Fruit fly (Drosophila melanogaster) whole organism, embryonic: Measurements from ENCODE around the gene CG13670.

Source experiments
- Ada2b ChIP-seq: fragments of 200-800 bp; sonication (Bioruptor generic); IDR thresholded peaks from 2 replicates; pipeline ENCODE4 v1.3.6; 2022; ENCODE audit warnings: missing biosample characterization, missing genetic modification characterization
- CG10321 ChIP-seq: fragments of 200-800 bp; sonication (Bioruptor generic); IDR thresholded peaks from 2 replicates; pipeline ENCODE4 v1.3.6; 2022; ENCODE audit warnings: missing biosample characterization, missing genetic modification characterization
- CG10654 ChIP-seq: fragments of 200-800 bp; sonication (Bioruptor generic); optimal IDR thresholded peaks from 2 replicates; lab custom pipeline; 2016; ENCODE audit warnings: missing biosample characterization, missing genetic modification characterization
- CG12659 ChIP-seq: fragments of 200-800 bp; sonication (Bioruptor generic); optimal IDR thresholded peaks from 3 replicates; lab custom pipeline; 2017; ENCODE audit warnings: mild to moderate bottlenecking, missing biosample characterization, missing genetic modification reagents, missing genetic modification characterization
- CG12769 ChIP-seq: fragments of 200-800 bp; sonication (Bioruptor generic); optimal IDR thresholded peaks from 2 replicates; lab custom pipeline; 2019; ENCODE audit warnings: missing biosample characterization, mild to moderate bottlenecking, missing genetic modification characterization, moderate library complexity
- CG17328 ChIP-seq: fragments of 200-800 bp; sonication (Bioruptor generic); IDR thresholded peaks from 2 replicates; pipeline ENCODE4 v1.3.6; 2022; ENCODE audit warnings: missing biosample characterization, missing genetic modification characterization
- CG17359 ChIP-seq: fragments of 200-800 bp; sonication (Bioruptor generic); optimal IDR thresholded peaks from 3 replicates; lab custom pipeline; 2018; ENCODE audit warnings: missing biosample characterization, mild to moderate bottlenecking, missing genetic modification characterization, moderate library complexity
- CG18619 ChIP-seq: fragments of 200-800 bp; sonication (Bioruptor generic); optimal IDR thresholded peaks from 3 replicates; lab custom pipeline; 2017; ENCODE audit warnings: missing biosample characterization, mild to moderate bottlenecking, missing genetic modification characterization
- CG2199 ChIP-seq: fragments of 200-800 bp; sonication (Bioruptor generic); IDR thresholded peaks from 3 replicates; pipeline ENCODE4 v1.3.6; 2022; ENCODE audit warnings: missing biosample characterization, missing genetic modification characterization
- CG2202 ChIP-seq: fragments of 200-800 bp; sonication (Bioruptor generic); optimal IDR thresholded peaks from 2 replicates; lab custom pipeline; 2018; ENCODE audit warnings: missing biosample characterization, mild to moderate bottlenecking, missing genetic modification characterization
- CG32772 ChIP-seq: fragments of 200-800 bp; sonication (Bioruptor generic); IDR thresholded peaks from 2 replicates; pipeline ENCODE4 v1.3.6; 2022; ENCODE audit warnings: missing biosample characterization, missing genetic modification characterization
- CG4617 ChIP-seq: fragments of 200-800 bp; sonication (Bioruptor generic); optimal IDR thresholded peaks from 3 replicates; lab custom pipeline; 2016; ENCODE audit warnings: missing biosample characterization, missing genetic modification characterization, borderline replicate concordance
- CG4730 ChIP-seq: fragments of 200-800 bp; sonication (Bioruptor generic); IDR thresholded peaks from 2 replicates; pipeline ENCODE4 v1.3.6; 2022; ENCODE audit warnings: missing biosample characterization, missing genetic modification characterization
- CG6272 ChIP-seq: fragments of 200-800 bp; sonication (Bioruptor generic); IDR thresholded peaks from 2 replicates; pipeline ENCODE4 v1.3.6; 2022; ENCODE audit warnings: missing biosample characterization, missing genetic modification characterization
- CG6683 ChIP-seq: fragments of 200-800 bp; sonication (Bioruptor generic); optimal IDR thresholded peaks from 2 replicates; lab custom pipeline; 2017; ENCODE audit warnings: missing biosample characterization, mild to moderate bottlenecking, missing genetic modification characterization, missing genetic modification reagents
- CG9215 ChIP-seq: fragments of 200-800 bp; sonication (Bioruptor generic); IDR thresholded peaks from 2 replicates; pipeline ENCODE4 v1.3.6; 2022; ENCODE audit warnings: missing biosample characterization, missing genetic modification characterization
- D19B ChIP-seq: fragments of 200-800 bp; sonication (Bioruptor generic); optimal IDR thresholded peaks from 2 replicates; lab custom pipeline; 2017; ENCODE audit warnings: missing biosample characterization, mild to moderate bottlenecking, missing genetic modification characterization
- E2f2 ChIP-seq: fragments of 200-800 bp; sonication (Bioruptor generic); IDR thresholded peaks from 2 replicates; pipeline ENCODE4 v1.3.6; 2022; ENCODE audit warnings: missing biosample characterization, missing genetic modification characterization
- GATAe ChIP-seq: fragments of 200-800 bp; sonication (Bioruptor generic); conservative IDR thresholded peaks from 2 replicates; pipeline ENCODE4 v1.3.6; 2022; ENCODE audit warnings: missing biosample characterization, missing genetic modification characterization
- HHEX ChIP-seq: fragments of 200-800 bp; sonication (Bioruptor generic); optimal IDR thresholded peaks from 3 replicates; lab custom pipeline; 2017; ENCODE audit warnings: missing biosample characterization, mild to moderate bottlenecking, missing genetic modification characterization, missing genetic modification reagents
- HLHmδ ChIP-seq: fragments of 200-800 bp; sonication (Bioruptor generic); optimal IDR thresholded peaks from 2 replicates; lab custom pipeline; 2018; ENCODE audit warnings: missing biosample characterization, mild to moderate bottlenecking, missing genetic modification characterization, moderate library complexity
- Hmr ChIP-seq: fragments of 200-800 bp; sonication (Bioruptor generic); optimal IDR thresholded peaks from 3 replicates; lab custom pipeline; 2017; ENCODE audit warnings: mild to moderate bottlenecking, missing biosample characterization, missing genetic modification reagents, missing genetic modification characterization
- Hr51 ChIP-seq, 2 experiments: fragments of 200-800 bp; sonication (Bioruptor generic); optimal IDR thresholded peaks; 2 replicates in 1 of 2; 3 replicates in 1 of 2; lab custom pipeline; 2016 to 2018; ENCODE audit warnings: missing biosample characterization in 2 of 2, missing genetic modification characterization in 2 of 2, mild to moderate bottlenecking in 1 of 2, moderate library complexity in 1 of 2
- Mes4 ChIP-seq: fragments of 200-800 bp; sonication (Bioruptor generic); optimal IDR thresholded peaks from 2 replicates; lab custom pipeline; 2016; ENCODE audit warnings: missing biosample characterization, missing genetic modification characterization
- NC2α ChIP-seq: fragments of 200-800 bp; sonication (Bioruptor generic); optimal IDR thresholded peaks from 2 replicates; lab custom pipeline; 2016; ENCODE audit warnings: missing biosample characterization, missing genetic modification characterization
- NK7.1 ChIP-seq: fragments of 200-800 bp; sonication (Bioruptor generic); optimal IDR thresholded peaks from 3 replicates; lab custom pipeline; 2016; ENCODE audit warnings: missing biosample characterization, missing genetic modification characterization
- Nf-YB ChIP-seq: fragments of 200-800 bp; sonication (Bioruptor generic); optimal IDR thresholded peaks from 3 replicates; lab custom pipeline; 2019; ENCODE audit warnings: missing biosample characterization, mild to moderate bottlenecking, missing genetic modification characterization, moderate library complexity
- Oaz ChIP-seq: fragments of 200-800 bp; sonication (Bioruptor generic); IDR thresholded peaks from 2 replicates; pipeline ENCODE4 v1.3.6; 2022; ENCODE audit warnings: missing biosample characterization, missing genetic modification characterization
- PHDP ChIP-seq: fragments of 200-800 bp; sonication (Bioruptor generic); optimal IDR thresholded peaks from 3 replicates; lab custom pipeline; 2018; ENCODE audit warnings: missing biosample characterization, mild to moderate bottlenecking, missing genetic modification characterization, moderate library complexity
- Ptx1 ChIP-seq: fragments of 200-800 bp; sonication (Bioruptor generic); IDR thresholded peaks from 2 replicates; pipeline ENCODE4 v1.3.6; 2022; ENCODE audit warnings: missing biosample characterization, missing genetic modification characterization
- Rx ChIP-seq: fragments of 200-800 bp; sonication (Bioruptor generic); IDR thresholded peaks from 2 replicates; pipeline ENCODE4 v1.3.6; 2022; ENCODE audit warnings: missing biosample characterization, missing genetic modification characterization
- Usf ChIP-seq: fragments of 200-800 bp; sonication (Bioruptor generic); optimal IDR thresholded peaks from 2 replicates; lab custom pipeline; 2017; ENCODE audit warnings: missing genotype, missing biosample characterization, missing genetic modification characterization
- az2 ChIP-seq: fragments of 200-800 bp; sonication (Bioruptor generic); optimal IDR thresholded peaks from 3 replicates; lab custom pipeline; 2016; ENCODE audit warnings: missing biosample characterization, missing genetic modification characterization
- crc ChIP-seq: fragments of 200-800 bp; sonication (Bioruptor generic); optimal IDR thresholded peaks from 2 replicates; lab custom pipeline; 2016; ENCODE audit warnings: missing biosample characterization, missing genetic modification characterization
- eyg ChIP-seq: fragments of 200-800 bp; sonication (Bioruptor generic); optimal IDR thresholded peaks from 3 replicates; lab custom pipeline; 2016; ENCODE audit warnings: missing biosample characterization, missing genetic modification characterization
- fu2 ChIP-seq: fragments of 200-800 bp; sonication (Bioruptor generic); optimal IDR thresholded peaks from 2 replicates; lab custom pipeline; 2016; ENCODE audit warnings: missing biosample characterization, missing genetic modification characterization
- gce ChIP-seq: fragments of 200-800 bp; sonication (Bioruptor generic); IDR thresholded peaks from 3 replicates; pipeline ENCODE4 v1.3.6; 2022; ENCODE audit warnings: missing biosample characterization, missing genetic modification characterization
- gt ChIP-seq: fragments of 200-800 bp; sonication (Bioruptor generic); IDR thresholded peaks from 2 replicates; pipeline ENCODE4 v1.3.6; 2022; ENCODE audit warnings: missing biosample characterization, missing genetic modification characterization
- kah ChIP-seq: fragments of 200-800 bp; sonication (Bioruptor generic); optimal IDR thresholded peaks from 2 replicates; lab custom pipeline; 2018; ENCODE audit warnings: missing biosample characterization, mild to moderate bottlenecking, missing genetic modification characterization
- klu ChIP-seq: fragments of 200-800 bp; sonication (Bioruptor generic); IDR thresholded peaks from 2 replicates; pipeline ENCODE4 v1.3.6; 2022; ENCODE audit warnings: missing biosample characterization, missing genetic modification characterization
- knrl ChIP-seq: fragments of 200-800 bp; sonication (Bioruptor generic); IDR thresholded peaks from 3 replicates; pipeline ENCODE4 v1.3.6; 2022; ENCODE audit warnings: missing biosample characterization, missing genetic modification characterization; ENCODE audit not compliant: partially characterized antibody
- maf-S ChIP-seq: fragments of 200-800 bp; sonication (Bioruptor generic); optimal IDR thresholded peaks from 2 replicates; lab custom pipeline; 2016; ENCODE audit warnings: missing biosample characterization, missing genetic modification characterization
- nerfin-1 ChIP-seq: fragments of 200-800 bp; sonication (Bioruptor generic); optimal IDR thresholded peaks from 3 replicates; lab custom pipeline; 2019; ENCODE audit warnings: missing biosample characterization, mild to moderate bottlenecking, missing genetic modification characterization, moderate library complexity
- pan ChIP-seq, 4 experiments: fragments of >200 bp in 3 of 4; fragments of 200-800 bp in 1 of 4; sonication (Bioruptor generic) in 1 of 4; optimal IDR thresholded peaks in 3 of 4; IDR thresholded peaks in 1 of 4; 2 replicates each; pipeline versions ENCODE4 v1.3.6 to Lab custom; 2017 to 2022; ENCODE audit warnings: missing biosample characterization in 2 of 4, missing genetic modification characterization in 2 of 4, mixed read lengths in 1 of 4
- pnt ChIP-seq: fragments of 200-800 bp; sonication (Bioruptor generic); optimal IDR thresholded peaks from 3 replicates; lab custom pipeline; 2016; ENCODE audit warnings: missing biosample characterization, missing genetic modification characterization
- pros ChIP-seq: fragments of 200-800 bp; sonication (Bioruptor generic); optimal IDR thresholded peaks from 3 replicates; lab custom pipeline; 2019; ENCODE audit warnings: missing biosample characterization, mild to moderate bottlenecking, missing genetic modification characterization, moderate library complexity
- tna ChIP-seq: fragments of 200-800 bp; sonication (Bioruptor generic); IDR thresholded peaks from 2 replicates; pipeline ENCODE4 v1.3.6; 2022; ENCODE audit warnings: missing biosample characterization, missing genetic modification characterization; ENCODE audit not compliant: partially characterized antibody
- trh ChIP-seq: fragments of 200-800 bp; sonication (Bioruptor generic); optimal IDR thresholded peaks from 2 replicates; lab custom pipeline; 2016; ENCODE audit warnings: missing biosample characterization, missing genetic modification characterization
- usp ChIP-seq: fragments of >200 bp; optimal IDR thresholded peaks from 2 replicates; lab custom pipeline; 2017; ENCODE audit warnings: missing biosample characterization, missing genetic modification characterization

CG13670 gene

DNA sequence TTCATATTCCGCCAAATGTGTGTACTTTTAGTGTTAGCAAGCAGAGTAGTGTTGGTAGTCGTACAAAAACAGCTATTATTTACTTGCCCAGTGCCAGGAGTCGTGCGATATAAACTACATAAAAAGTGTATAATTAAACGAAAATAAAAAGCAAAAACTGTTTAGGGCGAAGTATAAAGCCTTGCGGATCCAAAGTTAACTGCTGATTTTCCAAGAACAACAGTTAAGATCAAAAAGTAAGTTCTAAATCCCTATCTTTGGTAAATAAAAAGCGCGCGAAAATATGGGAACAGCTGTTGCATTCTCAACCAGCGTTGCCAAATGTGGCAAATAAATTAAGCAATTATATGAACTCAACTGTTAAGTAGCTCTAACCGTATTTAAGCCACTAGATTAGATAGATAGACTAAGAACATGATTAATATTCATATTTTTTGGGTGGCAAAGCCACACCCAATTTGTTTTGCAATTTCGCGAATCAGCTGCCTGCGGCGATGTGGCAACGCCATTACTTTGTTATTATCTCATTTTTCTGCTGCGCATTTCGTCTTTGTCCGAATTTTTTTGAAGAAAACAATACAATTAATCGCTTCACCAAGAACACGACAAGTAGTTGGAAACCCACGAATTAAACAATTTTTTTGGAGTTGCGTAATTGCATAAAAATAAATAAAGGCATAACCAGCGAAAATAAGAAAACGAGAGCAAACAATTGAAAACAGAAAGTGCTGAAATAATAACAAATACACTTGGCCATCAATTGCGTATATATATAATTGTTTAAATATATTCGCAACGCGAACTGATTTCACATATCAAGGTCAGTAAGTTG lies 19.9 kb downstream of the CG13670 start, which contains the start of the genes Prim1 and CG7083 (continued):
- TF ChIP-seq D19B: no peak
- no peak for TF ChIP-seq pan (optimal IDR thresholded peaks at IDR 0.05; lab: Kevin White, UChicago)
- peak in 1 of 2 experiments; percentile 64 for TF ChIP-seq pan (GFP tag; optimal IDR thresholded peaks at IDR 0.05 in 1 of 2, IDR thresholded peaks at IDR 0.05 in 1 of 2)
- no peak for TF ChIP-seq pros (GFP tag; lab: Kevin White, UChicago)
- peak; percentile 57 for TF ChIP-seq PHDP
- no peak for TF ChIP-seq tna (GFP tag; lab: Robert Waterston, UW)
- TF ChIP-seq usp (GFP tag; lab: Kevin White, UChicago): no peak
- no peak for TF ChIP-seq CG10321 (GFP tag; lab: Robert Waterston, UW)
- no peak for TF ChIP-seq klu (GFP tag; lab: Robert Waterston, UW)
- peak; percentile 46 for TF ChIP-seq nerfin-1 (tag; lab: Kevin White, UChicago)
- peak; percentile 33 for TF ChIP-seq pnt (GFP tag; lab: Kevin White, UChicago)
- peak; percentile 84 for TF ChIP-seq CG4617 (GFP tag; lab: Kevin White, UChicago)
- TF ChIP-seq Rx (GFP tag; lab: Robert Waterston, UW): no peak
- TF ChIP-seq kah: no peak
- peak; percentile 43; the same call in 1 of the 2 replicates for TF ChIP-seq Ptx1 (GFP tag; lab: Robert Waterston, UW)
- TF ChIP-seq az2: peak; percentile 63
- no peak for TF ChIP-seq Usf (GFP tag; lab: Kevin White, UChicago)
- no peak for TF ChIP-seq Oaz (GFP tag; lab: Robert Waterston, UW)
- no peak for TF ChIP-seq CG2199 (GFP tag; lab: Robert Waterston, UW)
- peak; percentile 49 for TF ChIP-seq eyg (GFP tag; lab: Kevin White, UChicago)
- TF ChIP-seq HHEX (GFP tag; lab: Kevin White, UChicago): peak; percentile 20
- TF ChIP-seq trh (GFP tag; lab: Kevin White, UChicago): no peak
- TF ChIP-seq Hmr (GFP tag; lab: Kevin White, UChicago): peak; percentile 54
- TF ChIP-seq CG17359 (tag; lab: Kevin White, UChicago): peak; percentile 26
- peak; percentile 37 for TF ChIP-seq NK7.1 (GFP tag; lab: Kevin White, UChicago)
- TF ChIP-seq CG17328: peak; percentile 52
- TF ChIP-seq maf-S (GFP tag; lab: Kevin White, UChicago): peak; percentile 39
- TF ChIP-seq CG9215 (GFP tag; lab: Robert Waterston, UW): peak; percentile 27; the same call in 1 of the 2 replicates
- TF ChIP-seq CG2202 (tag; lab: Kevin White, UChicago): peak; percentile 24
- TF ChIP-seq CG6272: no peak
- no peak for TF ChIP-seq CG32772 (GFP tag; lab: Robert Waterston, UW)
- peak; percentile 54 for TF ChIP-seq Mes4
- TF ChIP-seq gce: no peak
- TF ChIP-seq gt (GFP tag; lab: Robert Waterston, UW): no peak
- TF ChIP-seq CG4730 (GFP tag; lab: Robert Waterston, UW): no peak
- peak; percentile 48; the same call in 1 of the 2 replicates for TF ChIP-seq Ada2b
- no peak; the same call in 1 of the 2 replicates for TF ChIP-seq GATAe (GFP tag; lab: Robert Waterston, UW)
- peak; percentile 82 for TF ChIP-seq E2f2 (GFP tag; lab: Robert Waterston, UW)
- peak; percentile 47 for TF ChIP-seq CG12659 (GFP tag; lab: Kevin White, UChicago)
- TF ChIP-seq NC2α (GFP tag; lab: Kevin White, UChicago): no peak
- TF ChIP-seq Nf-YB (GFP tag; lab: Kevin White, UChicago): no peak
- TF ChIP-seq CG12769 (tag; lab: Kevin White, UChicago): no peak
- peak; percentile 35 for TF ChIP-seq crc (GFP tag; lab: Kevin White, UChicago)
- TF ChIP-seq CG10654 (GFP tag; lab: Kevin White, UChicago): peak; percentile 54
- TF ChIP-seq CG6683: no peak
- no peak for TF ChIP-seq knrl (GFP tag; lab: Robert Waterston, UW)
- peak; percentile 64 for TF ChIP-seq CG18619 (GFP tag; lab: Kevin White, UChicago)
- TF ChIP-seq Hr51 (GFP tag; optimal IDR thresholded peaks at IDR 0.05; lab: Kevin White, UChicago): peak; percentile 57 to 66
- no peak for TF ChIP-seq HLHmδ
- peak; percentile 32 for TF ChIP-seq fu2 (GFP tag; lab: Kevin White, UChicago)
